Worm (Caenorhabditis elegans): ENCODE measurements around the gene F55C12.19.

Gene F55C12.19

ce11 chrII:5873564-5874070, 7.7 kb downstream of the F55C12.19 start, which contains the start of gene tex-2:
Gene tex-2, minus strand, starts transcription at chrII:5873614.
- TF ChIP-seq ztf-28 (GFP tag; IDR thresholded peaks at IDR 0.05) (no peak), somi-1 (GFP tag; optimal IDR thresholded peaks at IDR 0.05) (no peak), hmg-20 (GFP tag; IDR thresholded peaks at IDR 0.05) (no peak), lsy-27 (tag; optimal IDR thresholded peaks at IDR 0.05; ENCODE audit: borderline replicate concordance, insufficient read depth) (peak; percentile 14), F23B12.7 (tag; optimal IDR thresholded peaks at IDR 0.05; ENCODE audit: insufficient read depth) (peak; percentile 48), dox-1 (GFP tag; IDR thresholded peaks at IDR 0.05) (peak; percentile 70), pha-4 (tag; optimal IDR thresholded peaks at IDR 0.05) (no peak), B0261.1 (tag; optimal IDR thresholded peaks at IDR 0.05) (no peak), snpc-4 (GFP tag; optimal IDR thresholded peaks at IDR 0.05) (no peak), snpc-4 (tag; optimal IDR thresholded peaks at IDR 0.05) (peak in 1 of 4 experiments; percentile 51), D2030.7 (GFP tag; IDR thresholded peaks at IDR 0.05) (peak; percentile 39; the same call in 1 of the 2 replicates), lsl-1 (GFP tag; optimal IDR thresholded peaks at IDR 0.05) (peak; percentile 15), nhr-80 (tag; optimal IDR thresholded peaks at IDR 0.05) (peak; percentile 84), lin-54 (GFP tag; optimal IDR thresholded peaks at IDR 0.05) (peak; percentile 20), hmg-1.2 (GFP tag; IDR thresholded peaks at IDR 0.05) (peak; percentile 70; the same call in 1 of the 2 replicates), ceh-27 (GFP tag; optimal IDR thresholded peaks at IDR 0.05) (no peak), let-607 (tag; optimal IDR thresholded peaks at IDR 0.05) (peak in 1 of 2 experiments; percentile 12), zfh-2 (GFP tag; conservative IDR thresholded peaks at IDR 0.05) (peak; percentile 33; the same call in 1 of the 2 replicates), tbx-9 (tag; optimal IDR thresholded peaks at IDR 0.05; ENCODE audit: borderline replicate concordance) (no peak), mcd-1 (GFP tag; IDR thresholded peaks at IDR 0.05) (peak; percentile 85), ztf-25 (GFP tag; IDR thresholded peaks at IDR 0.05) (no peak), attf-3 (GFP tag; conservative IDR thresholded peaks at IDR 0.05) (no peak), pbrm-1 (GFP tag; IDR thresholded peaks at IDR 0.05) (peak; percentile 47; the same call in 1 of the 2 replicates), ceh-100 (GFP tag; IDR thresholded peaks at IDR 0.05) (peak; percentile 94), tbp1 (GFP tag; optimal IDR thresholded peaks at IDR 0.05) (peak; percentile 11), nfya-1 (tag; optimal IDR thresholded peaks at IDR 0.05; ENCODE audit: borderline replicate concordance, insufficient read depth) (no peak)

DNA sequence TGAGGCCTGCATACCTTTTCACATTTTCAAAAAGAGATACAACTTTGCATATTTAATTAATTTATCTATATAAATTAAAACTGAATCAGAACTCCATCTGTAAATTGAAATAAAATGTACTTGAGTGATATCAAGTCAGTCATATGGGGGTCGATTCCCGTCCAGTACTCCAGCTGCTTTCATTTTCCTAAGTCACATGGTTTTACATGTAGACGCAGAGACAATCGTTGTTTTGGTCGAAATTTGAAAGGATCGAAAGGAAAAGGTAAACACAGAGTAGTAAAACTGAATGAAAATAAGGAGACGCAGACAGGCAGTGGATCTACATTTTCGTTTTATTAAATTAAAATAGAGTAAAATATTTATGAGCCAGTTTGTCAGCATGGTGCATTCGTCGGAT, 8.2 kb downstream of the F55C12.19 start:
- no peak; the same call in 1 of the 2 replicates for TF ChIP-seq dox-1 (GFP tag; IDR thresholded peaks at IDR 0.05)
- no peak for TF ChIP-seq ZK185.1 (tag; optimal IDR thresholded peaks at IDR 0.05; ENCODE audit: poor library complexity, severe bottlenecking)
- no peak for TF ChIP-seq sea-2 (GFP tag; IDR thresholded peaks at IDR 0.05)
- peak; percentile 26 for TF ChIP-seq pha-4 (tag; optimal IDR thresholded peaks at IDR 0.05)
- no peak for TF ChIP-seq Y56A3A.18 (GFP tag; IDR thresholded peaks at IDR 0.05)

DNA sequence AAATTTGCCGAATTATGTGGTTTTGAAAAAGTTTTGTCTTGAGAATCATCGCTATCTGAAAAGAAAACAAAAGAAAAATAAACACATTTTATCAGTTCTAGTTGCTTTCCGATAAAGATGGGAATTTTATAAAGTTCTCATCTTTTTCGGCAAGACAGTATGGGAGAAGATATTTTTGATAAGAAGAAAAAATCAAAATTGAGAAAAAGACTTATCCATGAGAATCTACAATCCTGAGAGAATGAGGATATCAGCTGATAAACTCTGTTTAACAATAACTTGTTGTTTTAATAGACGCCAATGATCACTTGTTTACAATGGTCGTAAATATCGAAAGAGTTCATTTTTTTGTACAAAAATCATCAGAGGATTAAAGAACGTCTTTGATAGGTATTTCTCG, 10.1 kb downstream of the F55C12.19 start, which contains the start of gene F55C12.6:
Gene F55C12.6 (minus strand): TSS at position 101 of the 400 bp plus-strand sequence.
- TF ChIP-seq rpc-1 (optimal IDR thresholded peaks at IDR 0.05) (no peak), rpc-1 (tag; optimal IDR thresholded peaks at IDR 0.05) (no peak), Y79H2A.3 (GFP tag; conservative IDR thresholded peaks at IDR 0.05) (no peak), him-1 (tag; optimal IDR thresholded peaks at IDR 0.05) (no peak), ztf-18 (tag; optimal IDR thresholded peaks at IDR 0.05) (no peak), rcor-1 (GFP tag; IDR thresholded peaks at IDR 0.05) (no peak), nfyb-1 (GFP tag; IDR thresholded peaks at IDR 0.05) (no peak), F49E8.2 (tag; optimal IDR thresholded peaks at IDR 0.05; ENCODE audit: insufficient read depth) (no peak), nhr-90 (tag; optimal IDR thresholded peaks at IDR 0.05) (no peak), lin-54 (GFP tag; optimal IDR thresholded peaks at IDR 0.05) (no peak)

All from whole organism, young adult.